Fruit fly (Drosophila melanogaster) whole organism, embryonic: ENCODE results near the gene CG6788.

Experiments
- Ada2b ChIP-seq: fragments of 200-800 bp; sonication (Bioruptor generic); IDR thresholded peaks from 2 replicates; pipeline ENCODE4 v1.3.6; 2022; ENCODE audit warnings: missing biosample characterization, missing genetic modification characterization
- Atf3 ChIP-seq: fragments of 200-800 bp; sonication (Bioruptor generic); optimal IDR thresholded peaks from 3 replicates; lab custom pipeline; 2016; ENCODE audit warnings: missing biosample characterization, missing genetic modification characterization
- CG1603 ChIP-seq: fragments of 200-800 bp; sonication (Bioruptor generic); optimal IDR thresholded peaks from 2 replicates; lab custom pipeline; 2019; ENCODE audit warnings: missing biosample characterization, mild to moderate bottlenecking, missing genetic modification characterization, moderate library complexity
- CG16813 ChIP-seq: fragments of 200-800 bp; sonication (Bioruptor generic); IDR thresholded peaks from 3 replicates; pipeline ENCODE4 v1.3.6; 2022; ENCODE audit warnings: missing biosample characterization, missing genetic modification characterization; ENCODE audit not compliant: partially characterized antibody
- CG17328 ChIP-seq: fragments of 200-800 bp; sonication (Bioruptor generic); IDR thresholded peaks from 2 replicates; pipeline ENCODE4 v1.3.6; 2022; ENCODE audit warnings: missing biosample characterization, missing genetic modification characterization
- CG30431 ChIP-seq: fragments of 200-800 bp; sonication (Bioruptor generic); optimal IDR thresholded peaks from 2 replicates; lab custom pipeline; 2017; ENCODE audit warnings: missing biosample characterization, missing genetic modification characterization
- CG3065 ChIP-seq: fragments of 200-800 bp; sonication (Bioruptor generic); optimal IDR thresholded peaks from 2 replicates; lab custom pipeline; 2016; ENCODE audit warnings: missing biosample characterization, missing genetic modification characterization
- CG33213 ChIP-seq: fragments of 200-800 bp; sonication (Bioruptor generic); optimal IDR thresholded peaks from 3 replicates; lab custom pipeline; 2016; ENCODE audit warnings: missing biosample characterization, missing genetic modification characterization
- CG3407 ChIP-seq: fragments of 200-800 bp; sonication (Bioruptor generic); optimal IDR thresholded peaks from 2 replicates; lab custom pipeline; 2018; ENCODE audit warnings: missing biosample characterization, mild to moderate bottlenecking, missing genetic modification characterization
- CG4360 ChIP-seq: fragments of 200-800 bp; sonication (Bioruptor generic); IDR thresholded peaks from 2 replicates; pipeline ENCODE4 v1.3.6; 2022; ENCODE audit warnings: missing biosample characterization, missing genetic modification characterization
- CG4707 ChIP-seq: fragments of 200-800 bp; sonication (Bioruptor generic); optimal IDR thresholded peaks from 2 replicates; lab custom pipeline; 2018; ENCODE audit warnings: missing biosample characterization, mild to moderate bottlenecking, missing genetic modification characterization, moderate library complexity
- CG4820 ChIP-seq: fragments of 200-800 bp; sonication (Bioruptor generic); optimal IDR thresholded peaks from 3 replicates; lab custom pipeline; 2016; ENCODE audit warnings: missing biosample characterization, missing genetic modification characterization
- CG5180 ChIP-seq: fragments of 200-800 bp; sonication (Bioruptor generic); optimal IDR thresholded peaks from 3 replicates; lab custom pipeline; 2017; ENCODE audit warnings: missing biosample characterization, missing genetic modification characterization, mild to moderate bottlenecking, moderate library complexity, missing genetic modification reagents
- CG6689 ChIP-seq: fragments of 200-800 bp; sonication (Bioruptor generic); IDR thresholded peaks from 2 replicates; pipeline ENCODE4 v1.3.6; 2022; ENCODE audit warnings: missing biosample characterization, missing genetic modification characterization
- CG6813 ChIP-seq: fragments of 200-800 bp; sonication (Bioruptor generic); optimal IDR thresholded peaks from 2 replicates; lab custom pipeline; 2017; ENCODE audit warnings: missing biosample characterization, missing genetic modification characterization, mild to moderate bottlenecking, moderate library complexity, missing genetic modification reagents
- CG7963 ChIP-seq: fragments of 200-800 bp; sonication (Bioruptor generic); IDR thresholded peaks from 3 replicates; pipeline ENCODE4 v1.3.6; 2022; ENCODE audit warnings: missing biosample characterization, missing genetic modification characterization; ENCODE audit not compliant: partially characterized antibody
- CG8944 ChIP-seq: fragments of 200-800 bp; sonication (Bioruptor generic); optimal IDR thresholded peaks from 3 replicates; lab custom pipeline; 2016; ENCODE audit warnings: missing biosample characterization, missing genetic modification characterization
- CG9817 ChIP-seq: fragments of 200-800 bp; sonication (Bioruptor generic); optimal IDR thresholded peaks from 2 replicates; lab custom pipeline; 2018; ENCODE audit warnings: missing biosample characterization, mild to moderate bottlenecking, missing genetic modification characterization, moderate library complexity
- Dad ChIP-seq: fragments of 200-800 bp; sonication (Bioruptor generic); optimal IDR thresholded peaks from 3 replicates; lab custom pipeline; 2016; ENCODE audit warnings: missing biosample characterization, missing genetic modification characterization
- Dip2 ChIP-seq: fragments of 200-800 bp; sonication (Bioruptor generic); IDR thresholded peaks from 2 replicates; pipeline ENCODE4 v1.3.6; 2022; ENCODE audit warnings: missing biosample characterization, missing genetic modification characterization
- Ets65A ChIP-seq: fragments of 200-800 bp; sonication (Bioruptor generic); peaks from one replicate; lab custom pipeline; 2016; ENCODE audit warnings: missing biosample characterization, missing genetic modification characterization
- H2.0 ChIP-seq: fragments of 200-800 bp; sonication (Bioruptor generic); IDR thresholded peaks from 2 replicates; pipeline ENCODE4 v1.3.6; 2022; ENCODE audit warnings: missing biosample characterization, missing genetic modification characterization
- HLH54F ChIP-seq: fragments of 200-800 bp; sonication (Bioruptor generic); optimal IDR thresholded peaks from 3 replicates; lab custom pipeline; 2016; ENCODE audit warnings: missing biosample characterization, missing genetic modification characterization
- Hand ChIP-seq: fragments of 200-800 bp; sonication (Bioruptor generic); optimal IDR thresholded peaks from 2 replicates; lab custom pipeline; 2017; ENCODE audit warnings: mild to moderate bottlenecking, missing biosample characterization, missing genetic modification reagents, missing genetic modification characterization
- Hr39 ChIP-seq: fragments of >200 bp; optimal IDR thresholded peaks from 2 replicates; lab custom pipeline; 2017
- NK7.1 ChIP-seq: fragments of 200-800 bp; sonication (Bioruptor generic); optimal IDR thresholded peaks from 3 replicates; lab custom pipeline; 2016; ENCODE audit warnings: missing biosample characterization, missing genetic modification characterization
- NfI ChIP-seq: fragments of 200-800 bp; sonication (Bioruptor generic); optimal IDR thresholded peaks from 3 replicates; lab custom pipeline; 2018; ENCODE audit warnings: missing biosample characterization, mild to moderate bottlenecking, missing genetic modification characterization, moderate library complexity
- Six4 ChIP-seq: fragments of 200-800 bp; sonication (Bioruptor generic); optimal IDR thresholded peaks from 2 replicates; lab custom pipeline; 2016; ENCODE audit warnings: missing biosample characterization, missing genetic modification characterization
- Tbp ChIP-seq: fragments of >200 bp; optimal IDR thresholded peaks from 2 replicates; lab custom pipeline; 2018; ENCODE audit warnings: missing biosample characterization, missing genetic modification characterization
- bab2 ChIP-seq: fragments of 200-800 bp; sonication (Bioruptor generic); optimal IDR thresholded peaks from 2 replicates; lab custom pipeline; 2016; ENCODE audit warnings: missing biosample characterization, missing genetic modification characterization
- chif ChIP-seq, 2 experiments: fragments of 200-800 bp; sonication (Bioruptor generic); optimal IDR thresholded peaks; 3 replicates each; lab custom pipeline; 2016; ENCODE audit warnings: missing biosample characterization in 2 of 2, missing genetic modification characterization in 2 of 2
- cwo ChIP-seq: fragments of 200-800 bp; sonication (Bioruptor generic); optimal IDR thresholded peaks from 3 replicates; lab custom pipeline; 2017; ENCODE audit warnings: missing biosample characterization, missing genetic modification characterization, mild to moderate bottlenecking, moderate library complexity, missing genetic modification reagents
- dan ChIP-seq: fragments of 200-800 bp; sonication (Bioruptor generic); IDR thresholded peaks from 2 replicates; pipeline ENCODE4 v1.3.6; 2022; ENCODE audit warnings: missing biosample characterization, missing genetic modification characterization
- dpn ChIP-seq, 2 experiments: fragments of 200-800 bp; sonication (Bioruptor generic); optimal IDR thresholded peaks; 3 replicates each; lab custom pipeline; 2016; ENCODE audit warnings: missing biosample characterization in 2 of 2, missing genetic modification characterization in 2 of 2
- ems ChIP-seq: fragments of 200-800 bp; sonication (Bioruptor generic); optimal IDR thresholded peaks from 3 replicates; lab custom pipeline; 2016; ENCODE audit warnings: missing biosample characterization, missing genetic modification characterization
- ewg ChIP-seq: fragments of 200-800 bp; sonication (Bioruptor generic); optimal IDR thresholded peaks from 3 replicates; lab custom pipeline; 2017; ENCODE audit warnings: mild to moderate bottlenecking, missing biosample characterization, missing genetic modification reagents, missing genetic modification characterization
- gsb ChIP-seq: fragments of 200-800 bp; sonication (Bioruptor generic); IDR thresholded peaks from 2 replicates; pipeline ENCODE4 v1.3.6; 2022; ENCODE audit warnings: missing biosample characterization, missing genetic modification characterization
- ham ChIP-seq: fragments of 200-800 bp; sonication (Bioruptor generic); IDR thresholded peaks from 2 replicates; pipeline ENCODE4 v1.3.6; 2022; ENCODE audit warnings: missing biosample characterization, missing genetic modification characterization
- lmd ChIP-seq: fragments of 200-800 bp; sonication (Bioruptor generic); IDR thresholded peaks from 2 replicates; pipeline ENCODE4 v1.3.6; 2022; ENCODE audit warnings: missing biosample characterization, missing genetic modification characterization
- mam ChIP-seq: fragments of 200-800 bp; sonication (Bioruptor generic); optimal IDR thresholded peaks from 3 replicates; lab custom pipeline; 2016; ENCODE audit warnings: missing biosample characterization, missing genetic modification characterization
- nerfin-1 ChIP-seq: fragments of 200-800 bp; sonication (Bioruptor generic); optimal IDR thresholded peaks from 3 replicates; lab custom pipeline; 2019; ENCODE audit warnings: missing biosample characterization, mild to moderate bottlenecking, missing genetic modification characterization, moderate library complexity
- prd ChIP-seq, 3 experiments: fragments of >200 bp in 2 of 3; fragments of 200-800 bp in 1 of 3; sonication (Bioruptor generic) in 1 of 3; optimal IDR thresholded peaks in 2 of 3; IDR thresholded peaks in 1 of 3; 2 replicates in 2 of 3; 3 replicates in 1 of 3; pipeline versions ENCODE4 v1.3.6 to Lab custom; 2017 to 2022; ENCODE audit warnings: missing biosample characterization in 1 of 3, missing genetic modification characterization in 1 of 3
- rib ChIP-seq: fragments of 200-800 bp; sonication (Bioruptor generic); IDR thresholded peaks from 2 replicates; pipeline ENCODE4 v1.3.6; 2022; ENCODE audit warnings: missing biosample characterization, missing genetic modification characterization
- ro ChIP-seq: fragments of 200-800 bp; sonication (Bioruptor generic); IDR thresholded peaks from 2 replicates; pipeline ENCODE4 v1.3.6; 2022; ENCODE audit warnings: missing biosample characterization, missing genetic modification characterization
- sc ChIP-seq, 3 experiments: fragments of >200 bp in 2 of 3; fragments of 200-800 bp in 1 of 3; sonication (Bioruptor generic) in 1 of 3; optimal IDR thresholded peaks; 2 replicates in 2 of 3; 3 replicates in 1 of 3; lab custom pipeline; 2017; ENCODE audit warnings: mild to moderate bottlenecking in 1 of 3, missing biosample characterization in 1 of 3, missing genetic modification characterization in 1 of 3, missing genetic modification reagents in 1 of 3
- sima ChIP-seq: fragments of 200-800 bp; sonication (Bioruptor generic); optimal IDR thresholded peaks from 2 replicates; lab custom pipeline; 2016; ENCODE audit warnings: missing biosample characterization, missing genetic modification characterization
- tgo ChIP-seq: fragments of 200-800 bp; sonication (Bioruptor generic); IDR thresholded peaks from 3 replicates; pipeline ENCODE4 v1.3.6; 2022; ENCODE audit warnings: missing biosample characterization, missing genetic modification characterization
- toy ChIP-seq: fragments of 200-800 bp; sonication (Bioruptor generic); IDR thresholded peaks from 2 replicates; pipeline ENCODE4 v1.3.6; 2022; ENCODE audit warnings: missing biosample characterization, missing genetic modification characterization
- ttk ChIP-seq: fragments of 200-800 bp; sonication (Bioruptor generic); IDR thresholded peaks from 2 replicates; pipeline ENCODE4 v2.1.2; 2022; ENCODE audit warnings: missing biosample characterization, missing genetic modification characterization
- tup ChIP-seq: fragments of 200-800 bp; sonication (Bioruptor generic); optimal IDR thresholded peaks from 2 replicates; lab custom pipeline; 2016; ENCODE audit warnings: missing biosample characterization, mild to moderate bottlenecking, missing genetic modification characterization, moderate library complexity
- wdn ChIP-seq: fragments of 200-800 bp; sonication (Bioruptor generic); IDR thresholded peaks from 2 replicates; pipeline ENCODE4 v1.3.6; 2022; ENCODE audit warnings: missing biosample characterization, missing genetic modification characterization

The CG6788 gene

dm6 chrX:17844623-17845022 lies 43.4 kb upstream of the CG6788 start, which contains the start of the genes CG8142 and Ucp4A (continued):
- TF ChIP-seq ewg (GFP tag; lab: Kevin White, UChicago) (peak; percentile 72), CG8944 (GFP tag; lab: Kevin White, UChicago) (peak; percentile 47), toy (GFP tag; lab: Robert Waterston, UW) (peak; percentile 81), rib (GFP tag; lab: Robert Waterston, UW) (peak; percentile 77), H2.0 (peak; percentile 96), sima (no peak), chif (GFP tag; optimal IDR thresholded peaks at IDR 0.05; lab: Kevin White, UChicago) (peak in 1 of 2 experiments; percentile 69), ro (GFP tag; lab: Robert Waterston, UW) (peak; percentile 90), bab2 (GFP tag; lab: Kevin White, UChicago) (peak; percentile 73), CG9817 (peak; percentile 89), Dad (GFP tag; lab: Kevin White, UChicago) (peak; percentile 24), prd (optimal IDR thresholded peaks at IDR 0.05; lab: Kevin White, UChicago) (no peak), prd (GFP tag; IDR thresholded peaks at IDR 0.05; lab: Robert Waterston, UW) (peak; percentile 98), CG3065 (GFP tag; lab: Kevin White, UChicago) (peak; percentile 81), tup (peak; percentile 75), ham (GFP tag; lab: Robert Waterston, UW) (peak; percentile 82; the same call in 1 of the 2 replicates), lmd (GFP tag; lab: Robert Waterston, UW) (peak; percentile 96), CG7963 (GFP tag; lab: Robert Waterston, UW) (no peak), Ets65A (GFP tag; lab: Kevin White, UChicago) (peak; percentile 96), CG6689 (GFP tag; lab: Robert Waterston, UW) (peak; percentile 98), CG4820 (GFP tag; lab: Kevin White, UChicago) (peak; percentile 91), Dip2 (GFP tag; lab: Robert Waterston, UW) (peak; percentile 51; the same call in 1 of the 2 replicates), ems (peak; percentile 70), Hand (GFP tag; lab: Kevin White, UChicago) (peak; percentile 41), HLH54F (GFP tag; lab: Kevin White, UChicago) (peak; percentile 54), CG16813 (GFP tag; lab: Robert Waterston, UW) (0 out of 3 replicates have a peak, but pooled peaks have one; percentile 41), mam (GFP tag; lab: Kevin White, UChicago) (peak; percentile 71), CG1603 (tag; lab: Kevin White, UChicago) (peak; percentile 47), CG30431 (peak; percentile 87), nerfin-1 (peak; percentile 88), CG5180 (GFP tag; lab: Kevin White, UChicago) (peak; percentile 62), Six4 (peak; percentile 87), CG17328 (GFP tag; lab: Robert Waterston, UW) (peak; percentile 96), sc (optimal IDR thresholded peaks at IDR 0.05; lab: Kevin White, UChicago) (no peak), sc (GFP tag; optimal IDR thresholded peaks at IDR 0.05; lab: Kevin White, UChicago) (peak; percentile 79), CG4707 (GFP tag; lab: Kevin White, UChicago) (peak; percentile 15), CG3407 (GFP tag; lab: Kevin White, UChicago) (peak; percentile 75), ttk (GFP tag; lab: Robert Waterston, UW) (peak; percentile 97), dan (peak; percentile 80), Hr39 (lab: Kevin White, UChicago) (no peak), Atf3 (GFP tag; lab: Kevin White, UChicago) (peak; percentile 22), wdn (GFP tag; lab: Robert Waterston, UW) (peak; percentile 93), cwo (GFP tag; lab: Kevin White, UChicago) (peak; percentile 81), NfI (peak; percentile 84), Tbp (GFP tag; lab: Kevin White, UChicago) (no peak), CG33213 (GFP tag; lab: Kevin White, UChicago) (peak; percentile 28), tgo (GFP tag; lab: Robert Waterston, UW) (peak; percentile 98), CG6813 (GFP tag; lab: Kevin White, UChicago) (peak; percentile 78), NK7.1 (no peak), Ada2b (GFP tag; lab: Robert Waterston, UW) (peak; percentile 93), CG4360 (GFP tag; lab: Robert Waterston, UW) (peak; percentile 76), dpn (GFP tag; optimal IDR thresholded peaks at IDR 0.05; lab: Kevin White, UChicago) (peak; percentile 73 to 90), gsb (peak; percentile 88)
